Worm (Caenorhabditis elegans) whole organism, L1 larva: ENCODE results near the gene F55G7.5.

ENCODE experiments used
- C16A3.4 ChIP-seq: fragments of 150-350 bp; optimal IDR thresholded peaks from 2 replicates; lab custom pipeline; 2014; ENCODE audit warnings: missing biosample characterization, missing genetic modification characterization
- elt-3 ChIP-seq, 6 experiments: fragments of 150-350 bp in 1 of 6; sonication (generic microtip); optimal IDR thresholded peaks; 2 replicates each; lab custom pipeline; 2017 to 2018; ENCODE audit warnings: missing biosample characterization in 6 of 6, missing genetic modification characterization in 6 of 6, inconsistent platforms in 1 of 6
- ets-5 ChIP-seq: fragments of 200-800 bp; sonication (Bioruptor generic); IDR thresholded peaks from 2 replicates; pipeline ENCODE4 v1.3.6; 2022; ENCODE audit warnings: missing genetic modification characterization, missing compliant biosample characterization
- fkh-10 ChIP-seq: sonication (generic microtip); optimal IDR thresholded peaks from 2 replicates; lab custom pipeline; 2017; ENCODE audit warnings: missing biosample characterization, missing genetic modification reagents, missing genetic modification characterization
- lir-3 ChIP-seq: sonication (generic microtip); optimal IDR thresholded peaks from 2 replicates; lab custom pipeline; 2016; ENCODE audit warnings: mild to moderate bottlenecking, missing genetic modification characterization, moderate library complexity, missing compliant biosample characterization; ENCODE audit not compliant: poor library complexity
- pqm-1 ChIP-seq: sonication (generic microtip); optimal IDR thresholded peaks from 3 replicates; lab custom pipeline; 2017; ENCODE audit warnings: missing biosample characterization, missing genetic modification characterization
- rnt-1 ChIP-seq: sonication (generic microtip); optimal IDR thresholded peaks from 2 replicates; lab custom pipeline; 2016; ENCODE audit warnings: mild to moderate bottlenecking, missing genetic modification characterization, moderate library complexity, missing compliant biosample characterization
- snpc-4 ChIP-seq: fragments of 150-350 bp; optimal IDR thresholded peaks from 2 replicates; lab custom pipeline; 2014; ENCODE audit warnings: missing biosample characterization, missing genetic modification characterization
- tbx-2 ChIP-seq: sonication (generic microtip); optimal IDR thresholded peaks from 2 replicates; lab custom pipeline; 2016; ENCODE audit warnings: missing genetic modification characterization, missing compliant biosample characterization
- tlp-1 ChIP-seq: fragments of 150-350 bp; optimal IDR thresholded peaks from 2 replicates; lab custom pipeline; 2014; ENCODE audit warnings: missing biosample characterization, missing genetic modification characterization

DNA sequence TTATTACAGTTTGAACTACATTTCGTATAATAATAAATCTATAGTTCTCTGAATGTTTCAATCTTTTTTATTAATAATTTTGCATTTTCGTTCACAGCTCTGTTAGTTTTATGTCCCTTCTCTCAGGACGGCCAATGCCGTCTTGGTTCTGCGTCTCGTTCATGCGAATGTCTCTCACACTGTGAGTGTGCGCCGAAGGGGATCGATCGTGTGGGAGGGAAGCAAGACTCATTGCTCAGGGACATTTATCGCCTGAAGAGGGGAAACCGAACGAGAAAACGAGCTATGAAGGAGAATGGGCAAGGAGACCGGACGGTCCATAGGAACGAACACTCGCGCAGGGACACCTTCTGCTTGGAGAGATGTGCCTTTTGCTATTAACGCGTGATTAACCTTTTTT, 39.7 kb downstream of the F55G7.5 start:
- TF ChIP-seq C16A3.4 (tag; lab: Kevin White, UChicago) (no peak), ets-5 (GFP tag; lab: Robert Waterston, UW) (no peak), fkh-10 (peak; percentile 15), snpc-4 (tag; lab: Kevin White, UChicago) (no peak), pqm-1 (tag; lab: Kevin White, UChicago) (no peak), lir-3 (tag; lab: Kevin White, UChicago) (no peak), elt-3 (tag; optimal IDR thresholded peaks at IDR 0.05; lab: Kevin White, UChicago) (no peak), rnt-1 (tag; lab: Kevin White, UChicago) (no peak), tbx-2 (tag; lab: Kevin White, UChicago) (no peak), tlp-1 (tag; lab: Kevin White, UChicago) (no peak)
